Worm (Caenorhabditis elegans) whole organism, L4 larva: ENCODE measurements around the gene Y82E9BR.10.

Experiments used
- F37D6.2 ChIP-seq: sonication (generic microtip); optimal IDR thresholded peaks from 2 replicates; lab custom pipeline; 2016; ENCODE audit warnings: mild to moderate bottlenecking, missing genetic modification characterization, missing compliant biosample characterization
- T20F7.1 ChIP-seq: fragments of 200-800 bp; sonication (Bioruptor generic); optimal IDR thresholded peaks from 2 replicates; lab custom pipeline; 2018; ENCODE audit warnings: mild to moderate bottlenecking, missing genetic modification characterization, missing compliant biosample characterization
- aly-2 ChIP-seq: sonication (generic microtip); optimal IDR thresholded peaks from 2 replicates; lab custom pipeline; 2018; ENCODE audit warnings: missing biosample characterization, missing genetic modification characterization
- ceh-20 ChIP-seq: fragments of 200-800 bp; sonication (Bioruptor generic); IDR thresholded peaks from 2 replicates; pipeline ENCODE4 v1.3.6; 2022; ENCODE audit warnings: missing genetic modification reagents, missing genetic modification characterization, missing compliant biosample characterization
- lin-13 ChIP-seq: fragments of 150-350 bp; optimal IDR thresholded peaks from 2 replicates; lab custom pipeline; 2014; ENCODE audit warnings: missing biosample characterization, missing genetic modification reagents, missing genetic modification characterization
- madf-5 ChIP-seq, 2 experiments: fragments of 200-800 bp; sonication (Bioruptor generic); IDR thresholded peaks; 2 replicates each; pipeline ENCODE4 v1.3.6; 2022; ENCODE audit warnings: missing compliant biosample characterization in 2 of 2, missing genetic modification characterization in 2 of 2
- ztf-11 ChIP-seq: fragments of 150-350 bp; optimal IDR thresholded peaks from 2 replicates; lab custom pipeline; 2014; ENCODE audit warnings: missing biosample characterization, missing genetic modification characterization

DNA sequence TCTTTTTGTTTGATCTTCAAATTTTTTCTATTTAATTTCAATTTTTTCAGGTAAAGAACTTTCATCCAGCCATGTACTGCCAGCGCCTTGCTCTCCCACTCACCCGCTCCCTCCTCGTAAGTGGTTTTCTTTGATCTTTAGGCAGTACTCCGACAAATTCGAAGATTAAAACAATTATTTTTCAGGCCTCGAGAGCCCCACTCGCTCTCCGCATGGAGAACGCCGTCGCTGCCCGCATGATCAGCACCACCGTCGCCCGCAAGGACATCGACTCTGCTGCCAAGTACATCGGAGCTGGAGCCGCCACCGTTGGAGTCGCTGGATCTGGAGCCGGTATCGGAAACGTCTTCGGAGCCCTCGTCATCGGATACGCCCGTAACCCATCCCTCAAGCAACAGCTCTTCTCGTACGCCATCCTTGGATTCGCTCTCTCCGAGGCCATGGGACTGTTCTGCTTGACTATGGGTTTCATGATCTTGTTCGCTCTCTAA, 43.8 kb upstream of the Y82E9BR.10 start, which contains the start of gene Y82E9BR.3:
- TF ChIP-seq T20F7.1 (GFP tag; lab: Kevin White, UChicago) (no peak), aly-2 (tag; lab: Kevin White, UChicago) (no peak), lin-13 (no peak), F37D6.2 (tag; lab: Kevin White, UChicago) (no peak), ceh-20 (GFP tag; lab: Robert Waterston, UW) (no peak), madf-5 (GFP tag; IDR thresholded peaks at IDR 0.05; lab: Robert Waterston, UW) (no peak), ztf-11 (tag; lab: Kevin White, UChicago) (no peak)
